Fruit fly (Drosophila melanogaster) whole organism: ENCODE results near the gene CG17349.

ENCODE experiments used
- CG8478 ChIP-seq: fragments of >200 bp; optimal IDR thresholded peaks from 2 replicates; lab custom pipeline; 2018; ENCODE audit warnings: inconsistent platforms
- Dll ChIP-seq: fragments of >200 bp; optimal IDR thresholded peaks from 2 replicates; lab custom pipeline; 2017
- EcR ChIP-seq, 2 experiments: fragments of >200 bp; optimal IDR thresholded peaks; 2 replicates each; lab custom pipeline; 2017; ENCODE audit warnings: missing biosample characterization in 2 of 2, missing genetic modification characterization in 2 of 2, missing genetic modification reagents in 2 of 2
- pan ChIP-seq: fragments of >200 bp; optimal IDR thresholded peaks from 2 replicates; lab custom pipeline; 2017
- psq ChIP-seq: fragments of >200 bp; optimal IDR thresholded peaks from 2 replicates; lab custom pipeline; 2017
- usp ChIP-seq: fragments of >200 bp; optimal IDR thresholded peaks from 2 replicates; lab custom pipeline; 2017; ENCODE audit warnings: missing biosample characterization, missing genetic modification characterization, mixed read lengths

The CG17349 gene

DNA sequence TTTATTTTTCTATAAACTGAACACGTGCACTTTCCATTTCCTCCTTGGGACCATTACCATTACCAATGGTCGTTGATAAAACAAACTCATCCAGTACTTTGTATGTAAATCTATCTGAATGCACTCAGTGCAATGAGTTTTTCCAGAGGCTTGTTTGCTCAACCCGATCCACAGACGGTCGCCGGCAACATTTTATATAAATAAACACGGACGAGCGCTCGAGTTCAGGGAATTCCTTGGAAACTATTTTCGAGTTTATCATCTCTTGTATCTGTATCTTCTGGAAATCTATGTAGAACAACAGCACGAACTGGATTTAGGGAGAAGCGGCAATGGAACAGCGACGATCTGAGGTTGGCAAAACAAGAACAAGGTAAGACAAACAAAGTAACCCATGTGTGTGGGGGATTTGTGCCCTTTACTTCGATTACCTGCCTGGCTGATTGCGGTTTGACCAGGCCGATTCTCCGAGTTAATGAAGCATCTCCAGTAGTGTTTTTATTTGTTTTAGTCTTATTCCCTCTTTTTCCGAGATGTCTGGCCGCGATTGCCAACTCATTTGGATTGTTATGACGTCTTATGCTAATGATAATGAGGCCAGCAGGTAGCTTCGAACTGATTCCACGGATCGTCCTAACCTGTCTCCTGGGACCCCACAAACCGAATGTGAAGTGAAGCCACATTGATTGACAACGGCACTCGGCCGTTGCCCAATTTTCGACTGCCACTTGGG lies 29.0 kb upstream of the CG17349 start:
- TF ChIP-seq pan (lab: Kevin White, UChicago): no peak
- TF ChIP-seq CG8478: no peak
- no peak for TF ChIP-seq psq (lab: Kevin White, UChicago)

DNA sequence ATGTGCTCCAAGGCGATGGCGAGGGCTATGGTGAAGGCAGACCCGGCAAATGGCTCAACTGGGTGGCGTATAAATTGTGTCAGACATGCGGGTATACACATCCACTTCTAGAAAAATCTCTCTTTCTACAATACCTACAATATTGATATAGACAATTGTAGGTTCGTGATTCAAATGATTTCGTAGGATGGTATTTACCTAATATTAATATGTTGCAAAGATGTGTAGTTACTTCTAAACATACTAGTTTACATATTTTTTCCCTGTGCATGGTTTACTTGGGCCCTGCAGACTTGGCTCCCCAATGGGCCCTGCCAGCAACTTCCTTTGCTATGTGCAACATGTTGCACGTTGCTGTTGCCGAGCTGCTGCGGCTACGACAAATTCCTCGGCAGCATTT lies 28.2 kb upstream of the CG17349 start:
- TF ChIP-seq usp (GFP tag; lab: Kevin White, UChicago): no peak
- no peak for TF ChIP-seq EcR (GFP tag; optimal IDR thresholded peaks at IDR 0.05; lab: Kevin White, UChicago)
- no peak for TF ChIP-seq CG8478
- TF ChIP-seq pan (lab: Kevin White, UChicago): no peak
- TF ChIP-seq Dll (lab: Kevin White, UChicago): no peak

DNA sequence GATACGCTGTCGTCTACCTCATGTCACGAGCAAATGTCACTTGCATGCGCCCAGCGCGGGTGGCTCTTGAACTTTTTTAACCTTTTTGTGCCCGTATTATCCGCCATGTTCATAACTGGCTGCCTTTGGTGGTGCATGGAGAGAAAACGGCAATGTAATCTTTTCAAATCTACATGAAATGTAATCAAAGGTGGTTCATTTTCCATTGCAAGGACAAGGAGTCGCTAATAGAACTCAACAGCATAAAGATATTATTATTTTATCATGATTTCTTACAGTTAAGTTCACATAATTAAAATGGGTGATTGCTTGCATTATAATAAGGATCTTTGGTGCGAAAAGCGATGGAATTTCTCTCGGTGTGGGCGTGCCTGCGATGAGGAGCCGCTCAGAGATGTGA lies 27.5 kb upstream of the CG17349 start:
- TF ChIP-seq pan (lab: Kevin White, UChicago): no peak
- TF ChIP-seq CG8478: no peak
- TF ChIP-seq usp (GFP tag; lab: Kevin White, UChicago): no peak
- no peak for TF ChIP-seq psq (lab: Kevin White, UChicago)
- TF ChIP-seq Dll (lab: Kevin White, UChicago): no peak
- no peak for TF ChIP-seq EcR (GFP tag; optimal IDR thresholded peaks at IDR 0.05; lab: Kevin White, UChicago)

DNA sequence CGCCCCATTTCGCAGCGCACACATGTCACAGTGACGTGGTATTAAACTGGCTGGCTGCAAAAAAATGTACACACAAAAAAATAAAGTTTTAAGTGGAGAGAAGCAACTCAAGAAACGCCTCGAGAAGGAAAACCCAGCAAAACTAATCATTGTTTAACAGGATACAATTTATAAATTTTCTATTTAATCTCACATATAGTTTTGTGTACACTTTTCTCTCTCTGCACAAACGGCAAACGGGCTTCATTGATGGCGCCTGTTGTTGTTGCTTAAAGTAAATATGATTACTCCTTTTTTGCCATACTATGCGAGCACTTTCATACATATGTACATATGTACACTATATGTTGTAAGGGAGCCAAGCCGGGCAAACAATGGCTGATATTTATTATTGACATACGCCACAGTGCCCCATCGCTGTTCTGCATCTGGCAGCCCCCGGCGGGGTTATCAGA lies 12.2 kb upstream of the CG17349 start:
- no peak for TF ChIP-seq CG8478
- no peak for TF ChIP-seq psq (lab: Kevin White, UChicago)
- no peak for TF ChIP-seq Dll (lab: Kevin White, UChicago)
- TF ChIP-seq pan (lab: Kevin White, UChicago): no peak
- no peak for TF ChIP-seq usp (GFP tag; lab: Kevin White, UChicago)
- no peak for TF ChIP-seq EcR (GFP tag; optimal IDR thresholded peaks at IDR 0.05; lab: Kevin White, UChicago)

DNA sequence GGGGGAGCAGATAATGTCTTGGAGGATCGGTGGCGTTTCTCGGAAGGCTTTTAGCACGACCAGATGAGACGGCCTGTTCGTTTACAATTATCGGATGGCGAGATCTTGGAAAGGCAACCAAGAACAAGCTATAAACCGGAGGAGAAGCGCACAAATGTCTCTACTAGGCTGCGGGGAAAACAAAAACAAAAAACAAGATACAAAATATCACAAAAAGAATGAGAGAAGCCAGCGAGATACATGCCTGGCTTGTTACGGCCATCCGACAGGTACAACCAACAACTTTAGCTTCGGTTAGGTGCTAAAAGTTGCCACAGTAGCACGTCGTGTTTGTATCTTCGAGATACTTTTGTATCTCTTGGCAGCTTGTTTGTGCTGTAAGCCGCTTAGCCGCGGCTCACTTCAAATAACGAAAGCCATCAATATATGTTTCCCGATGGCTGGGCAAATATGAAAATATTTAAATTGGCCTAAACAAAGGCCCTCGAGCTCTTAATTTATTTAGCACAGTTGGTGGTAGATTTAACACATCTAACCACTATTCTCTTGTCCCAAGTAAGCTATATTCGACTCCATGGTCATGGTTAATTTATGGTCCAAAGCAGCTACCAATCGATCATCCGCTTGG lies 10.3 kb upstream of the CG17349 start:
- TF ChIP-seq pan (lab: Kevin White, UChicago): no peak
- no peak for TF ChIP-seq CG8478
- no peak for TF ChIP-seq usp (GFP tag; lab: Kevin White, UChicago)
- no peak for TF ChIP-seq psq (lab: Kevin White, UChicago)
- TF ChIP-seq Dll (lab: Kevin White, UChicago): no peak
- no peak for TF ChIP-seq EcR (GFP tag; optimal IDR thresholded peaks at IDR 0.05; lab: Kevin White, UChicago)

DNA sequence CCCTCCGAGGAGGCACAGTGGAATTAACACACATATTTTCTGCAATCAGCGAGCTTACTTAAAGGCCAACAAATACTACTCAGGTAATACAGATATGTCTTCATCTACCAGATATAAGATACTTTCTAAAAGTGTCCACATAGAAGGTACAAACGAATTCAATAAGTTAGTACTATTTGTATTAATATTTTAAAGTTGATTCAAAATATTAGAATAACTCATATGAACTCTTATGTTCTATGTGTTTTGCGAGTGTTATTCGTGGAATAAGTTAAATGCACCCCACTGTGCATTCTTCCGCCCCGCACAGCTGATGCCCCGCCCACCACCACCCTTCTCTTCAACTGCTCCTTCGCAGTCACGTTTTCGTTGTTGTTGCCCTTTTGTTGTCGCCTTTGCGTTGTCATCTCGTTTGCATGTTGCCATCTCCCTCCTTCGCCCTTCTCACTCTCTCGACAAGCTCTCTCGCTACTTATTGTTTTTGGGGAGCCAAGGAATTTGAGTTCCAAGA lies 8.6 kb upstream of the CG17349 start:
- TF ChIP-seq usp (GFP tag; lab: Kevin White, UChicago) (no peak), psq (lab: Kevin White, UChicago) (no peak), CG8478 (no peak), Dll (lab: Kevin White, UChicago) (no peak), pan (lab: Kevin White, UChicago) (no peak), EcR (GFP tag; optimal IDR thresholded peaks at IDR 0.05; lab: Kevin White, UChicago) (no peak)

DNA sequence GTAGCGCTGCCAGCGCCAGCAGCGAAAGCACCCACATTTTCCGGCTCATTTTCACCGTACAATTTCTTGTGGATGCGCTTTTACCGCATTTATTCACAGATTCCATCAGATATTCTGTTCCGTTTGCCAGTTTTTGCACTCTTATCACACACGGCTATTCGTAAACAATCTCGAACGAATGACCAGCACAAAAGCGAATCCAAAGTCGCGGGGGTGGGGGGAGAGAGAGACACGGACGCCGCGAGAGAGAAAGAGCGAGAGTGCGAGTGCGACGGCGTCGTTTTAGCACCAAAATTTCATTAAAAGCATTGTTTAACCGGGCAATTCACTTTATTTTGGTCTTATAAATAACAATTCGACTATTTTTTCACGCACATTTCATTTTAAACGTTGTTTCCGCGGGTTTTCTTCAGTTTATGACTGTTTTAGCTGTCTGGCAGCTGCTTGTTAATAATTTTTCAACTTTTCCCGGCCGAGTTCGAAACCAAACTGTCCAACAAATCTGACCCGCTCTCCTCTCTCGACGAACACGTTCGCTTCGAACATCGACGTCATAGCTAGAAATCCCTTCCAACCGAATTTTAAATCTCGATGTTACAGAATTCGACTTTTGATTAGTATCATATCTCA lies 7.4 kb upstream of the CG17349 start, which contains the start of gene dnt:
dnt (minus strand) TSS at position 494 of the 630 bp plus-strand sequence.
- TF ChIP-seq Dll (lab: Kevin White, UChicago) (peak; percentile 15), pan (lab: Kevin White, UChicago) (no peak)

DNA sequence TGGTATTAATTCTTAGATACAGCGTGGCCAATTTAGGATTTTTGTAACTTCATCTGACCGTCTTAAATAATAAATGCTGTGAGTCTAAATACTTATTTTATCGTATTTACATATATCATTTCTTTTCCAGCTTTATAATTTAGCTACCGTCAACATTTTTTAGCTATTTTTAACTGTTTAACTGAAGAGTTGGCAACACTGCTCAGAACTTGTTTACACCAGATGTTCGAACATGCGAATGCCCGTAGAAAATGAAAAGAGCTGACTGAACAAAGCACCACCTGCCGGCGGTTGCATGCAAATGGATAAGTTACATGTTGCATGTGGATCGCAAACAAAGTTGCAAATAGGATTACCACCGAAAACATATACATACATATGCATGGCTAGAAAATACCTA lies 6.7 kb upstream of the CG17349 start:
- TF ChIP-seq usp (GFP tag; lab: Kevin White, UChicago): no peak

DNA sequence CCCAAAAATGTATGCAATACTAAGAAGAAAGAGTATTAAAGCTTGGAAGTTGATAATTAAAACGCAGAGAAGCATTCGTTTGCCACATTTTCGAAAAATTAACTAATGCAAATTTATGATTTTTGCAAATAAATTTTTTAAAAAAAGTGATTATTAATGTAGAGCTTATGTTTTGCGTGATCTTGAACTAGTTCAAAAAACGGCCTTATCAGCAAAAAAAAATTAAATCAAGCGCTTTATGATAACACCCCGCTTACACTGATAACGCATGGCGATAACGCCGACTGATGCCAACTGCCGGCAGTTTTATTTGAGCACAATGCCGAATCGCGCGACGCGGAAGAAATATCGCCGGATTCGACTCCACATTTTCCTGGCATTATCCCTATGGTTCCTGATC lies 6.2 kb upstream of the CG17349 start, which contains the start of gene CG13086:
CG13086 (plus strand) TSS at position 301 of the 400 bp plus-strand sequence.
- TF ChIP-seq usp (GFP tag; lab: Kevin White, UChicago) (no peak), CG8478 (no peak), psq (lab: Kevin White, UChicago) (no peak), pan (lab: Kevin White, UChicago) (no peak), EcR (GFP tag; optimal IDR thresholded peaks at IDR 0.05; lab: Kevin White, UChicago) (no peak), Dll (lab: Kevin White, UChicago) (no peak)

DNA sequence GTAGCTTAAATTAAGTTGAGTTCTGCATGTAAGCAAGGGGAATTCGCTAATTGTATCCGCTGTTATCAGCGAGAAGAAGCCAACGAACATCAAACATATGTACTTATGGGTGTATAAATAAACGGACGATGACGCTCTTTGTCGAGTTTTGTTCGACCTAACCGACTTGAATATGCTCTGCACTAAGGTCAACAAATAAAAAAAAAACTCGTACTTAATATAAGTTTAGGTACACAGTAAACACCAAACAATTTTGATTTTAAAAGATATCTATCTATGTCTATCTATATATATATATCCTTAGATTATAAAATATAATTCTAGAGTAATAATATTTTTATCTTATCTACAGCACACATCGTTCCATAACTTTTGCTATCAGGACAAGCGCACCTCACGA lies 5.6 kb upstream of the CG17349 start:
- TF ChIP-seq CG8478: no peak
- no peak for TF ChIP-seq psq (lab: Kevin White, UChicago)
- no peak for TF ChIP-seq usp (GFP tag; lab: Kevin White, UChicago)
- no peak for TF ChIP-seq pan (lab: Kevin White, UChicago)
- no peak for TF ChIP-seq Dll (lab: Kevin White, UChicago)
- no peak for TF ChIP-seq EcR (GFP tag; optimal IDR thresholded peaks at IDR 0.05; lab: Kevin White, UChicago)

DNA sequence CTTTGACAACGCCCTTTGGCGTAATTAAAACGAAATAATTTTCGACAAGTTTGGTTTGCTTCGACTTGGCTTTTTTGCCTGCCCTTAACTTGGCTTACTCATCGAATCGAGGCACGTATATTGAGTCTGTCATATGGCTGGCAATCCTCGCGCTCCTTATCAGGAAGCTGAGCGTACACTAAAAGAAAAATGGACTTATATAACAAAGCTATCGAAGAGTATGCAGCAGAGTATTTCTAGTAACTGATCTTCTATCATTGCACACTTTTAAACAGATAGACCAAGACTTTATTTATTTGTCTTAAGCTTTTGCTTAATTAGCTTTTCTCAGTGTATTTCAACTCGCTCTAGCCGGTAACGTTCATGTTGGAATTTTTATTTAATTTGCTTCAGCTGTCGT lies 3.9 kb upstream of the CG17349 start:
- TF ChIP-seq CG8478 (no peak), Dll (lab: Kevin White, UChicago) (no peak), pan (lab: Kevin White, UChicago) (no peak), usp (GFP tag; lab: Kevin White, UChicago) (no peak), psq (lab: Kevin White, UChicago) (no peak), EcR (GFP tag; optimal IDR thresholded peaks at IDR 0.05; lab: Kevin White, UChicago) (no peak)

DNA sequence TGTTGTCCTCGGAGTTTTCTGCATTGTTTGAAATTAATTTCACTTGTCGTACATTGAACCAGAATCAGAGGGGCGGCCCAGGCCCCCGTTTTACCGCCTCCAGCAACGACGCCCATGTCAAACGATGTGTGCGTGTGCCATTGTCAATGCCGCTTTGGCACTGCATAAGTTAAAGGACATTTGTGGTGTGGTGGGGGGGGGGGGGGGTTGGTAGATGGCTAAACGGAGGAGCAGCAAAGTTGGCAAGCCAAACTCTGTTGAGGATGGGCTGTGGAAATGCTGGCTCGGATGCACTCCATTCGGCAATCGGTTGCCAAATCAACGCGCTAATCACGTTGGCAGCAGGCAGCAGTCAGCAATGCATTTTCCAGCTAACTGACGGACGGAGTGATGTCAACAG lies 3.5 kb upstream of the CG17349 start:
- TF ChIP-seq CG8478 (no peak), psq (lab: Kevin White, UChicago) (no peak), usp (GFP tag; lab: Kevin White, UChicago) (no peak), EcR (GFP tag; optimal IDR thresholded peaks at IDR 0.05; lab: Kevin White, UChicago) (no peak), pan (lab: Kevin White, UChicago) (no peak), Dll (lab: Kevin White, UChicago) (no peak)
